Fruit fly (Drosophila melanogaster) whole organism, pupa: Measurements from ENCODE around the gene KLHL18.

Experiments used
- CG12605 ChIP-seq: fragments of 200-800 bp; sonication (Bioruptor generic); IDR thresholded peaks from 2 replicates; pipeline ENCODE4 v1.3.6; 2022; ENCODE audit warnings: missing biosample characterization, missing genetic modification characterization
- CG14655 ChIP-seq: fragments of 200-800 bp; sonication (Bioruptor generic); optimal IDR thresholded peaks from 3 replicates; lab custom pipeline; 2017; ENCODE audit warnings: mild to moderate bottlenecking, missing biosample characterization, missing genetic modification reagents, missing genetic modification characterization
- CG15710 ChIP-seq: fragments of 200-800 bp; sonication (Bioruptor generic); optimal IDR thresholded peaks from 2 replicates; lab custom pipeline; 2018; ENCODE audit warnings: missing biosample characterization, mild to moderate bottlenecking, missing genetic modification characterization, moderate library complexity
- CG4496 ChIP-seq: fragments of 200-800 bp; sonication (Bioruptor generic); IDR thresholded peaks from 3 replicates; pipeline ENCODE4 v1.3.6; 2022; ENCODE audit warnings: missing biosample characterization, missing genetic modification characterization
- CG8159 ChIP-seq: fragments of 200-800 bp; sonication (Bioruptor generic); optimal IDR thresholded peaks from 3 replicates; lab custom pipeline; 2018; ENCODE audit warnings: missing biosample characterization, mild to moderate bottlenecking, missing genetic modification characterization, moderate library complexity
- CG8301 ChIP-seq: fragments of 200-800 bp; sonication (Bioruptor generic); optimal IDR thresholded peaks from 2 replicates; lab custom pipeline; 2018; ENCODE audit warnings: missing biosample characterization, mild to moderate bottlenecking, missing genetic modification characterization
- CG9948 ChIP-seq: fragments of 200-800 bp; sonication (Bioruptor generic); optimal IDR thresholded peaks from 2 replicates; lab custom pipeline; 2018; ENCODE audit warnings: missing biosample characterization, mild to moderate bottlenecking, missing genetic modification characterization, moderate library complexity
- EcR ChIP-seq: fragments of 200-800 bp; sonication (Bioruptor generic); optimal IDR thresholded peaks from 3 replicates; lab custom pipeline; 2019; ENCODE audit warnings: missing biosample characterization, missing genetic modification characterization, mild to moderate bottlenecking, moderate library complexity, missing genetic modification reagents
- Ets98B ChIP-seq: fragments of 200-800 bp; sonication (Bioruptor generic); IDR thresholded peaks from 2 replicates; pipeline ENCODE4 v1.3.6; 2022; ENCODE audit warnings: missing biosample characterization, missing genetic modification characterization
- Pif1A ChIP-seq: fragments of 200-800 bp; sonication (Bioruptor generic); optimal IDR thresholded peaks from 3 replicates; lab custom pipeline; 2016; ENCODE audit warnings: missing biosample characterization, missing genetic modification characterization
- fd96Ca ChIP-seq: fragments of 200-800 bp; sonication (Bioruptor generic); IDR thresholded peaks from 3 replicates; pipeline ENCODE4 v1.3.6; 2022; ENCODE audit warnings: missing biosample characterization, missing genetic modification characterization
- rn ChIP-seq: fragments of 200-800 bp; sonication (Bioruptor generic); IDR thresholded peaks from 2 replicates; pipeline ENCODE4 v1.3.6; 2022; ENCODE audit warnings: missing biosample characterization, missing genetic modification characterization

DNA sequence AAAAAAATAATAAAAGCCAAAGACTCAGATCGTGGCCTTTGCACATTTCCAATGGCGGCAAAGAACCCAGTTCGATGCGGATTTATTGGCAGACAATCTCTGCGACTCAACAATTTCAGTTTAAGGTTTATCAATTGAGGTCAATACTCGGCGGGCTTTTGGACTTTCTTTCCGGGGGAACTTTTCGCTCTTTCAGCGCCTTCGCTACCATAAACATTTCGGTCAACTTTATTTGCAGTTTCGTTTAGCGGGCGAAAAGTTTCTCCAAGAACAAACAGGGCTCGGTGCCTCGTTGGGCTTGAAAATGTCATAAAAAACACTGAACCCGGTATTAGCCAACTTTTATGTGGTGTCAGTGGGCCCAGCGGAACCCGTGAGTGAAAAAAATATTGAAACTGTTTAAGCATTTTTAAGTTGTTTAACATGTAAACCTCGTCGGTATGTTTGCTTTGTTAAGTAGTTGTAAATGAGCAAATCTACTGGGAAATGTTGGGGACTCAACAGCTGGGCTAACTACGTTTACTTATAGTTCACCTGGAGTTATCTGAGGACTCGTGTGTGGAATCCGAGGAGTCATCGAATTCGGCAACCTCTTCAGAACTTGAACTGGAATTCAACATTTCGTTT lies 18.6 kb downstream of the KLHL18 start:
- TF ChIP-seq CG8159 (tag; lab: Kevin White, UChicago) (no peak), CG4496 (no peak), CG15710 (tag; lab: Kevin White, UChicago) (no peak), CG9948 (tag; lab: Kevin White, UChicago) (no peak), CG14655 (GFP tag; lab: Kevin White, UChicago) (no peak), rn (GFP tag; lab: Robert Waterston, UW) (no peak), fd96Ca (GFP tag; lab: Robert Waterston, UW) (no peak), CG8301 (tag; lab: Kevin White, UChicago) (no peak), Ets98B (GFP tag; lab: Robert Waterston, UW) (no peak), EcR (GFP tag; lab: Kevin White, UChicago) (no peak), Pif1A (GFP tag; lab: Kevin White, UChicago) (no peak), CG12605 (GFP tag; lab: Robert Waterston, UW) (no peak)
